Fruit fly (Drosophila melanogaster) whole organism, embryonic: ENCODE data around the gene Ssadh.

Experiments
- B-H2 ChIP-seq: fragments of 200-800 bp; sonication (Bioruptor generic); optimal IDR thresholded peaks from 2 replicates; lab custom pipeline; 2018; ENCODE audit warnings: missing biosample characterization, mild to moderate bottlenecking, missing genetic modification characterization
- CG10366 ChIP-seq: fragments of 200-800 bp; sonication (Bioruptor generic); IDR thresholded peaks from 2 replicates; pipeline ENCODE4 v1.3.6; 2022; ENCODE audit warnings: missing biosample characterization, missing genetic modification characterization
- CG10979 ChIP-seq: fragments of 200-800 bp; sonication (Bioruptor generic); optimal IDR thresholded peaks from 2 replicates; lab custom pipeline; 2018; ENCODE audit warnings: missing biosample characterization, mild to moderate bottlenecking, missing genetic modification characterization, moderate library complexity
- CG11085 ChIP-seq: fragments of 200-800 bp; sonication (Bioruptor generic); IDR thresholded peaks from 2 replicates; pipeline ENCODE4 v1.3.6; 2022; ENCODE audit warnings: missing biosample characterization, missing genetic modification characterization
- CG11695 ChIP-seq: fragments of 200-800 bp; sonication (Bioruptor generic); IDR thresholded peaks from 3 replicates; pipeline ENCODE4 v1.3.6; 2022; ENCODE audit warnings: missing biosample characterization, missing genetic modification characterization
- CG12104 ChIP-seq: fragments of 200-800 bp; sonication (Bioruptor generic); optimal IDR thresholded peaks from 3 replicates; lab custom pipeline; 2016; ENCODE audit warnings: missing biosample characterization, missing genetic modification characterization
- CG2678 ChIP-seq: fragments of 200-800 bp; sonication (Bioruptor generic); optimal IDR thresholded peaks from 3 replicates; lab custom pipeline; 2019; ENCODE audit warnings: missing biosample characterization, mild to moderate bottlenecking, missing genetic modification characterization, moderate library complexity
- CG30431 ChIP-seq: fragments of 200-800 bp; sonication (Bioruptor generic); optimal IDR thresholded peaks from 2 replicates; lab custom pipeline; 2017; ENCODE audit warnings: missing biosample characterization, missing genetic modification characterization
- CG31365 ChIP-seq: fragments of 200-800 bp; sonication (Bioruptor generic); optimal IDR thresholded peaks from 2 replicates; lab custom pipeline; 2018; ENCODE audit warnings: missing biosample characterization, mild to moderate bottlenecking, missing genetic modification characterization
- CG31441 ChIP-seq: fragments of 200-800 bp; sonication (Bioruptor generic); IDR thresholded peaks from 2 replicates; pipeline ENCODE4 v1.3.6; 2022; ENCODE audit warnings: missing biosample characterization, missing genetic modification characterization
- CG32772 ChIP-seq: fragments of 200-800 bp; sonication (Bioruptor generic); IDR thresholded peaks from 2 replicates; pipeline ENCODE4 v1.3.6; 2022; ENCODE audit warnings: missing biosample characterization, missing genetic modification characterization
- CG4617 ChIP-seq: fragments of 200-800 bp; sonication (Bioruptor generic); optimal IDR thresholded peaks from 3 replicates; lab custom pipeline; 2016; ENCODE audit warnings: missing biosample characterization, missing genetic modification characterization, borderline replicate concordance
- CG4854 ChIP-seq: fragments of 200-800 bp; sonication (Bioruptor generic); optimal IDR thresholded peaks from 2 replicates; lab custom pipeline; 2016; ENCODE audit warnings: missing biosample characterization, missing genetic modification characterization, inconsistent platforms
- CG9932 ChIP-seq: fragments of 200-800 bp; sonication (Bioruptor generic); IDR thresholded peaks from 2 replicates; pipeline ENCODE4 v1.3.6; 2022; ENCODE audit warnings: missing biosample characterization, missing genetic modification characterization
- Doc3 ChIP-seq: fragments of 200-800 bp; sonication (Bioruptor generic); IDR thresholded peaks from 3 replicates; pipeline ENCODE4 v1.3.6; 2022; ENCODE audit warnings: missing biosample characterization, missing genetic modification characterization; ENCODE audit not compliant: partially characterized antibody
- Dp ChIP-seq: fragments of 200-800 bp; sonication (Bioruptor generic); optimal IDR thresholded peaks from 2 replicates; lab custom pipeline; 2018; ENCODE audit warnings: missing biosample characterization, mild to moderate bottlenecking, missing genetic modification characterization, moderate library complexity
- GATAe ChIP-seq: fragments of 200-800 bp; sonication (Bioruptor generic); conservative IDR thresholded peaks from 2 replicates; pipeline ENCODE4 v1.3.6; 2022; ENCODE audit warnings: missing biosample characterization, missing genetic modification characterization
- Gug ChIP-seq: fragments of 200-800 bp; sonication (Bioruptor generic); IDR thresholded peaks from 4 replicates; pipeline ENCODE4 v1.3.6; 2022; ENCODE audit warnings: missing biosample characterization, missing genetic modification characterization
- H2.0 ChIP-seq: fragments of 200-800 bp; sonication (Bioruptor generic); IDR thresholded peaks from 2 replicates; pipeline ENCODE4 v1.3.6; 2022; ENCODE audit warnings: missing biosample characterization, missing genetic modification characterization
- MESR4 ChIP-seq: fragments of 200-800 bp; sonication (Bioruptor generic); optimal IDR thresholded peaks from 2 replicates; lab custom pipeline; 2018; ENCODE audit warnings: missing biosample characterization, mild to moderate bottlenecking, missing genetic modification characterization, moderate library complexity
- Nf-YB ChIP-seq: fragments of 200-800 bp; sonication (Bioruptor generic); optimal IDR thresholded peaks from 3 replicates; lab custom pipeline; 2019; ENCODE audit warnings: missing biosample characterization, mild to moderate bottlenecking, missing genetic modification characterization, moderate library complexity
- Pdp1 ChIP-seq, 2 experiments: fragments of 200-800 bp; sonication (Bioruptor generic); optimal IDR thresholded peaks; 3 replicates each; lab custom pipeline; 2016; ENCODE audit warnings: missing biosample characterization in 2 of 2, missing genetic modification characterization in 2 of 2, mild to moderate bottlenecking in 1 of 2, moderate library complexity in 1 of 2
- Sry-δ ChIP-seq: fragments of 200-800 bp; sonication (Bioruptor generic); optimal IDR thresholded peaks from 2 replicates; lab custom pipeline; 2016; ENCODE audit warnings: missing biosample characterization, missing genetic modification characterization
- Taf1 ChIP-seq: fragments of 200-800 bp; sonication (Bioruptor generic); IDR thresholded peaks from 2 replicates; pipeline ENCODE4 v1.3.6; 2022; ENCODE audit warnings: missing biosample characterization, missing genetic modification characterization
- Tbp ChIP-seq: fragments of >200 bp; optimal IDR thresholded peaks from 2 replicates; lab custom pipeline; 2018; ENCODE audit warnings: missing biosample characterization, missing genetic modification characterization
- amos ChIP-seq: fragments of 200-800 bp; sonication (Bioruptor generic); IDR thresholded peaks from 2 replicates; pipeline ENCODE4 v1.3.6; 2022; ENCODE audit warnings: missing biosample characterization, missing genetic modification characterization; ENCODE audit not compliant: partially characterized antibody
- bab2 ChIP-seq: fragments of 200-800 bp; sonication (Bioruptor generic); optimal IDR thresholded peaks from 2 replicates; lab custom pipeline; 2016; ENCODE audit warnings: missing biosample characterization, missing genetic modification characterization
- caup ChIP-seq: fragments of 200-800 bp; sonication (Bioruptor generic); optimal IDR thresholded peaks from 3 replicates; lab custom pipeline; 2017; ENCODE audit warnings: missing biosample characterization, mild to moderate bottlenecking, missing genetic modification characterization, moderate library complexity; ENCODE audit not compliant: severe bottlenecking
- chif ChIP-seq, 2 experiments: fragments of 200-800 bp; sonication (Bioruptor generic); optimal IDR thresholded peaks; 3 replicates each; lab custom pipeline; 2016; ENCODE audit warnings: missing biosample characterization in 2 of 2, missing genetic modification characterization in 2 of 2
- croc ChIP-seq: fragments of 200-800 bp; sonication (Bioruptor generic); conservative IDR thresholded peaks from 3 replicates; pipeline ENCODE4 v1.3.6; 2022; ENCODE audit warnings: missing biosample characterization, missing genetic modification characterization
- danr ChIP-seq: fragments of 200-800 bp; sonication (Bioruptor generic); IDR thresholded peaks from 2 replicates; pipeline ENCODE4 v1.3.6; 2022; ENCODE audit warnings: missing biosample characterization, missing genetic modification characterization
- dati ChIP-seq: fragments of 200-800 bp; sonication (Bioruptor generic); IDR thresholded peaks from 2 replicates; pipeline ENCODE4 v1.3.6; 2022; ENCODE audit warnings: missing biosample characterization, missing genetic modification characterization
- dimm ChIP-seq: fragments of 200-800 bp; sonication (Bioruptor generic); IDR thresholded peaks from 2 replicates; pipeline ENCODE4 v1.3.6; 2022; ENCODE audit warnings: missing biosample characterization, missing genetic modification characterization
- fd96Cb ChIP-seq: fragments of 200-800 bp; sonication (Bioruptor generic); optimal IDR thresholded peaks from 2 replicates; lab custom pipeline; 2018; ENCODE audit warnings: missing biosample characterization, mild to moderate bottlenecking, missing genetic modification characterization, moderate library complexity
- fu2 ChIP-seq: fragments of 200-800 bp; sonication (Bioruptor generic); optimal IDR thresholded peaks from 2 replicates; lab custom pipeline; 2016; ENCODE audit warnings: missing biosample characterization, missing genetic modification characterization
- gfzf ChIP-seq: fragments of 200-800 bp; sonication (Bioruptor generic); optimal IDR thresholded peaks from 2 replicates; lab custom pipeline; 2016; ENCODE audit warnings: missing biosample characterization, mild to moderate bottlenecking, missing genetic modification characterization, moderate library complexity
- gro ChIP-seq: fragments of 200-800 bp; sonication (Bioruptor generic); optimal IDR thresholded peaks from 2 replicates; lab custom pipeline; 2016; ENCODE audit warnings: missing biosample characterization, missing genetic modification characterization
- insv ChIP-seq, 2 experiments: fragments of 200-800 bp; sonication (Bioruptor generic); optimal IDR thresholded peaks; 3 replicates each; lab custom pipeline; 2016 to 2018; ENCODE audit warnings: missing biosample characterization in 2 of 2, missing genetic modification characterization in 2 of 2
- lov ChIP-seq, 2 experiments: fragments of 200-800 bp in 1 of 2; fragments of >200 bp in 1 of 2; sonication (Bioruptor generic) in 1 of 2; IDR thresholded peaks in 1 of 2; optimal IDR thresholded peaks in 1 of 2; 2 replicates in 1 of 2; 3 replicates in 1 of 2; pipeline versions ENCODE4 v1.3.6 to Lab custom; 2017 to 2022; ENCODE audit warnings: missing biosample characterization in 1 of 2, missing genetic modification characterization in 1 of 2
- mam ChIP-seq: fragments of 200-800 bp; sonication (Bioruptor generic); optimal IDR thresholded peaks from 3 replicates; lab custom pipeline; 2016; ENCODE audit warnings: missing biosample characterization, missing genetic modification characterization
- nau ChIP-seq: fragments of 200-800 bp; sonication (Bioruptor generic); optimal IDR thresholded peaks from 3 replicates; lab custom pipeline; 2017; ENCODE audit warnings: missing biosample characterization, mild to moderate bottlenecking, missing genetic modification characterization, missing genetic modification reagents
- peb ChIP-seq: fragments of 200-800 bp; sonication (Bioruptor generic); IDR thresholded peaks from 2 replicates; pipeline ENCODE4 v1.3.6; 2022; ENCODE audit warnings: missing biosample characterization, missing genetic modification characterization
- pros ChIP-seq: fragments of 200-800 bp; sonication (Bioruptor generic); optimal IDR thresholded peaks from 3 replicates; lab custom pipeline; 2019; ENCODE audit warnings: missing biosample characterization, mild to moderate bottlenecking, missing genetic modification characterization, moderate library complexity
- ranshi ChIP-seq: fragments of 200-800 bp; sonication (Bioruptor generic); IDR thresholded peaks from 2 replicates; pipeline ENCODE4 v1.3.6; 2022; ENCODE audit warnings: missing biosample characterization, missing genetic modification characterization
- sc ChIP-seq, 3 experiments: fragments of >200 bp in 2 of 3; fragments of 200-800 bp in 1 of 3; sonication (Bioruptor generic) in 1 of 3; optimal IDR thresholded peaks; 2 replicates in 2 of 3; 3 replicates in 1 of 3; lab custom pipeline; 2017; ENCODE audit warnings: mild to moderate bottlenecking in 1 of 3, missing biosample characterization in 1 of 3, missing genetic modification characterization in 1 of 3, missing genetic modification reagents in 1 of 3
- ttk ChIP-seq: fragments of 200-800 bp; sonication (Bioruptor generic); IDR thresholded peaks from 2 replicates; pipeline ENCODE4 v2.1.2; 2022; ENCODE audit warnings: missing biosample characterization, missing genetic modification characterization
- tup ChIP-seq: fragments of 200-800 bp; sonication (Bioruptor generic); optimal IDR thresholded peaks from 2 replicates; lab custom pipeline; 2016; ENCODE audit warnings: missing biosample characterization, mild to moderate bottlenecking, missing genetic modification characterization, moderate library complexity
- vfl ChIP-seq: fragments of 200-800 bp; sonication (Bioruptor generic); optimal IDR thresholded peaks from 2 replicates; lab custom pipeline; 2016; ENCODE audit warnings: missing biosample characterization, missing genetic modification characterization
- wek ChIP-seq: fragments of 200-800 bp; sonication (Bioruptor generic); optimal IDR thresholded peaks from 3 replicates; lab custom pipeline; 2018; ENCODE audit warnings: missing biosample characterization, mild to moderate bottlenecking, missing genetic modification characterization, moderate library complexity

The Ssadh gene

dm6 chr3R:25647577-25648257, 21.0 kb upstream of the Ssadh start (continued):
- TF ChIP-seq CG32772 (GFP tag; lab: Robert Waterston, UW) (peak; percentile 58; the same call in 1 of the 2 replicates), insv (GFP tag; optimal IDR thresholded peaks at IDR 0.05; lab: Kevin White, UChicago) (peak in 1 of 2 experiments; percentile 13), ttk (GFP tag; lab: Robert Waterston, UW) (no peak), CG31441 (GFP tag; lab: Robert Waterston, UW) (no peak), Doc3 (GFP tag; lab: Robert Waterston, UW) (peak; percentile 52; the same call in 2 of the 3 replicates), Taf1 (no peak), chif (GFP tag; optimal IDR thresholded peaks at IDR 0.05; lab: Kevin White, UChicago) (no peak), CG10366 (no peak), ranshi (no peak), peb (GFP tag; lab: Robert Waterston, UW) (no peak), CG4617 (GFP tag; lab: Kevin White, UChicago) (no peak), GATAe (GFP tag; lab: Robert Waterston, UW) (no peak), CG2678 (no peak), sc (optimal IDR thresholded peaks at IDR 0.05; lab: Kevin White, UChicago) (no peak), sc (GFP tag; optimal IDR thresholded peaks at IDR 0.05; lab: Kevin White, UChicago) (no peak), fu2 (GFP tag; lab: Kevin White, UChicago) (no peak), dimm (GFP tag; lab: Robert Waterston, UW) (no peak), MESR4 (GFP tag; lab: Kevin White, UChicago) (peak; percentile 23), croc (GFP tag; lab: Robert Waterston, UW) (no peak), Tbp (no peak), nau (GFP tag; lab: Kevin White, UChicago) (no peak), CG9932 (no peak), Nf-YB (GFP tag; lab: Kevin White, UChicago) (no peak), Dp (GFP tag; lab: Kevin White, UChicago) (peak; percentile 4), pros (GFP tag; lab: Kevin White, UChicago) (peak; percentile 7), CG31365 (tag; lab: Kevin White, UChicago) (peak; percentile 71), CG11085 (GFP tag; lab: Robert Waterston, UW) (no peak), CG11695 (GFP tag; lab: Robert Waterston, UW) (peak; percentile 82), lov (optimal IDR thresholded peaks at IDR 0.05; lab: Kevin White, UChicago) (no peak), lov (GFP tag; IDR thresholded peaks at IDR 0.05; lab: Robert Waterston, UW) (0 out of 3 replicates have a peak, but pooled peaks have one; percentile 64), vfl (GFP tag; lab: Kevin White, UChicago) (no peak), H2.0 (GFP tag; lab: Robert Waterston, UW) (no peak), Gug (no peak), gfzf (GFP tag; lab: Kevin White, UChicago) (peak; percentile 7), tup (GFP tag; lab: Kevin White, UChicago) (no peak), amos (peak; percentile 68), danr (no peak), dati (GFP tag; lab: Robert Waterston, UW) (no peak), Sry-δ (GFP tag; lab: Kevin White, UChicago) (peak; percentile 69), CG4854 (GFP tag; lab: Kevin White, UChicago) (no peak), caup (GFP tag; lab: Kevin White, UChicago) (no peak), fd96Cb (tag; lab: Kevin White, UChicago) (no peak), gro (no peak), B-H2 (GFP tag; lab: Kevin White, UChicago) (no peak), wek (GFP tag; lab: Kevin White, UChicago) (peak; percentile 32), CG30431 (GFP tag; lab: Kevin White, UChicago) (no peak), Pdp1 (GFP tag; optimal IDR thresholded peaks at IDR 0.05; lab: Kevin White, UChicago) (no peak), CG12104 (GFP tag; lab: Kevin White, UChicago) (no peak), bab2 (GFP tag; lab: Kevin White, UChicago) (no peak), CG10979 (tag; lab: Kevin White, UChicago) (peak; percentile 37), mam (GFP tag; lab: Kevin White, UChicago) (no peak)
